Worm (Caenorhabditis elegans) whole organism, L3 larva: ENCODE results near the gene rpl-6.

Experiments
- ZK546.5 ChIP-seq: sonication (generic microtip); optimal IDR thresholded peaks from 2 replicates; lab custom pipeline; 2017; ENCODE audit warnings: missing biosample characterization, missing genetic modification characterization
- aly-2 ChIP-seq: fragments of 150-350 bp; optimal IDR thresholded peaks from 2 replicates; lab custom pipeline; 2014; ENCODE audit warnings: missing biosample characterization, missing genetic modification characterization
- ama-1 ChIP-seq: fragments of 150-350 bp; optimal IDR thresholded peaks from 2 replicates; lab custom pipeline; 2018
- ceh-16 ChIP-seq: sonication (generic microtip); optimal IDR thresholded peaks from 2 replicates; lab custom pipeline; 2017; ENCODE audit warnings: missing biosample characterization, missing genetic modification characterization
- ceh-28 ChIP-seq: fragments of 150-350 bp; optimal IDR thresholded peaks from 2 replicates; lab custom pipeline; 2014; ENCODE audit warnings: missing biosample characterization, missing genetic modification reagents, missing genetic modification characterization
- elt-1 ChIP-seq: fragments of 150-350 bp; optimal IDR thresholded peaks from 2 replicates; lab custom pipeline; 2014; ENCODE audit warnings: missing biosample characterization, missing genetic modification characterization
- elt-3 ChIP-seq, 3 experiments: fragments of 150-350 bp in 1 of 3; sonication (generic microtip) in 2 of 3; optimal IDR thresholded peaks; 2 replicates in 2 of 3; 4 replicates in 1 of 3; lab custom pipeline; 2014 to 2017; ENCODE audit warnings: missing biosample characterization in 3 of 3, missing genetic modification characterization in 3 of 3
- fos-1 ChIP-seq: fragments of 150-350 bp; optimal IDR thresholded peaks from 2 replicates; lab custom pipeline; 2014; ENCODE audit warnings: missing biosample characterization, missing genetic modification characterization
- hmg-11 ChIP-seq: sonication (generic microtip); optimal IDR thresholded peaks from 2 replicates; lab custom pipeline; 2016; ENCODE audit warnings: missing genetic modification characterization, missing compliant biosample characterization
- nhr-237 ChIP-seq: fragments of 150-350 bp; optimal IDR thresholded peaks from 2 replicates; lab custom pipeline; 2014; ENCODE audit warnings: missing biosample characterization, missing genetic modification characterization
- nhr-77 ChIP-seq: fragments of 150-350 bp; optimal IDR thresholded peaks from 2 replicates; lab custom pipeline; 2014; ENCODE audit warnings: missing biosample characterization, missing genetic modification characterization
- unc-39 ChIP-seq: sonication (generic microtip); optimal IDR thresholded peaks from 4 replicates; lab custom pipeline; 2017; ENCODE audit warnings: missing biosample characterization, missing genetic modification characterization
- unc-62 ChIP-seq: fragments of 150-350 bp; sonication (generic microtip); optimal IDR thresholded peaks from 4 replicates; lab custom pipeline; 2014; ENCODE audit warnings: missing biosample characterization, missing genetic modification reagents, missing genetic modification characterization
- ztf-11 ChIP-seq: fragments of 150-350 bp; optimal IDR thresholded peaks from 2 replicates; lab custom pipeline; 2014; ENCODE audit warnings: missing biosample characterization, missing genetic modification characterization

DNA sequence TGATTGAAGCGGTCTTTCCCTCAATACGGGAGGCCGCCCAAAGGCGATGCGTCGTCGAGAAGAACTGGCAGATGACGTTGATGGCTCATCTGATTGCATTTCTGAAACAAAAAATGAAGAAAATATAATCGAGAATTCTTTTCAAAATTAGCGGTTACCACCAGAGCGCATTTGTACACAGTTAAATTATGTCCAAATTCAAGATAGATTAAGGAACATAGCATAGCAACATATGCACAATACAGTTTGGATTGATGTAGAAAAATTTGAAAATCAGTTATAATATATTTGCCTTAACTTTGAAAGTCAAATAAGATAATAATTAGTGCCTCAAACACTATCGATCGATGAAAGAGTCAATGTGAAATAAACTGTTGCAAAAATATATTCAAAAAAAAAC is 21.4 kb downstream of the rpl-6 start, which contains the start of gene R151.8:
- TF ChIP-seq fos-1 (no peak), unc-39 (tag; lab: Kevin White, UChicago) (no peak), nhr-77 (tag; lab: Kevin White, UChicago) (no peak), ama-1 (no peak), elt-1 (tag; lab: Kevin White, UChicago) (no peak), ceh-28 (tag; lab: Kevin White, UChicago) (no peak), unc-62 (GFP tag; lab: Kevin White, UChicago) (no peak), hmg-11 (tag; lab: Kevin White, UChicago) (no peak), elt-3 (tag; optimal IDR thresholded peaks at IDR 0.05; lab: Kevin White, UChicago) (no peak), ztf-11 (tag; lab: Kevin White, UChicago) (no peak), ZK546.5 (tag; lab: Kevin White, UChicago) (no peak), aly-2 (no peak), nhr-237 (tag; lab: Kevin White, UChicago) (no peak), ceh-16 (tag; lab: Kevin White, UChicago) (no peak)
